Fruit fly (Drosophila melanogaster) whole organism, embryonic: ENCODE results near the gene CG5050.

Experiments
- Antp ChIP-seq: fragments of 200-800 bp; sonication (Bioruptor generic); optimal IDR thresholded peaks from 3 replicates; lab custom pipeline; 2016; ENCODE audit warnings: missing biosample characterization, missing genetic modification characterization
- Asciz ChIP-seq: fragments of 200-800 bp; sonication (Bioruptor generic); optimal IDR thresholded peaks from 2 replicates; lab custom pipeline; 2017; ENCODE audit warnings: missing biosample characterization, mild to moderate bottlenecking, missing genetic modification characterization, missing genetic modification reagents
- Bgb ChIP-seq: fragments of 200-800 bp; sonication (Bioruptor generic); IDR thresholded peaks from 2 replicates; pipeline ENCODE4 v1.3.6; 2022; ENCODE audit warnings: missing biosample characterization, missing genetic modification characterization; ENCODE audit not compliant: partially characterized antibody
- C15 ChIP-seq: fragments of 200-800 bp; sonication (Bioruptor generic); IDR thresholded peaks from 3 replicates; pipeline ENCODE4 v1.3.6; 2022; ENCODE audit warnings: missing biosample characterization, missing genetic modification characterization
- CG10274 ChIP-seq: fragments of 200-800 bp; sonication (Bioruptor generic); optimal IDR thresholded peaks from 3 replicates; lab custom pipeline; 2017; ENCODE audit warnings: missing biosample characterization, mild to moderate bottlenecking, missing genetic modification characterization
- CG11696 ChIP-seq: fragments of 200-800 bp; sonication (Bioruptor generic); IDR thresholded peaks from 2 replicates; pipeline ENCODE4 v1.3.6; 2022; ENCODE audit warnings: missing biosample characterization, missing genetic modification characterization
- CG13287 ChIP-seq: fragments of 200-800 bp; sonication (Bioruptor generic); IDR thresholded peaks from 2 replicates; pipeline ENCODE4 v1.3.6; 2022; ENCODE audit warnings: missing biosample characterization, missing genetic modification characterization; ENCODE audit not compliant: partially characterized antibody
- CG13296 ChIP-seq: fragments of 200-800 bp; sonication (Bioruptor generic); optimal IDR thresholded peaks from 3 replicates; lab custom pipeline; 2018; ENCODE audit warnings: missing biosample characterization, mild to moderate bottlenecking, missing genetic modification characterization
- CG13624 ChIP-seq: fragments of 200-800 bp; sonication (Bioruptor generic); optimal IDR thresholded peaks from 2 replicates; lab custom pipeline; 2016; ENCODE audit warnings: missing biosample characterization, missing genetic modification characterization
- CG13775 ChIP-seq: fragments of 200-800 bp; sonication (Bioruptor generic); optimal IDR thresholded peaks from 3 replicates; lab custom pipeline; 2017; ENCODE audit warnings: missing biosample characterization, mild to moderate bottlenecking, missing genetic modification characterization
- CG15011 ChIP-seq: fragments of 200-800 bp; sonication (Bioruptor generic); optimal IDR thresholded peaks from 3 replicates; lab custom pipeline; 2018; ENCODE audit warnings: missing biosample characterization, mild to moderate bottlenecking, missing genetic modification characterization
- CG15514 ChIP-seq: fragments of 200-800 bp; sonication (Bioruptor generic); optimal IDR thresholded peaks from 3 replicates; lab custom pipeline; 2017; ENCODE audit warnings: missing biosample characterization, missing genetic modification characterization, mild to moderate bottlenecking, moderate library complexity, missing genetic modification reagents
- CG15601 ChIP-seq: fragments of 200-800 bp; sonication (Bioruptor generic); optimal IDR thresholded peaks from 3 replicates; lab custom pipeline; 2019; ENCODE audit warnings: missing biosample characterization, mild to moderate bottlenecking, missing genetic modification characterization, moderate library complexity
- CG16863 ChIP-seq: fragments of 200-800 bp; sonication (Bioruptor generic); optimal IDR thresholded peaks from 3 replicates; lab custom pipeline; 2016; ENCODE audit warnings: missing biosample characterization, missing genetic modification characterization
- CG3065 ChIP-seq: fragments of 200-800 bp; sonication (Bioruptor generic); optimal IDR thresholded peaks from 2 replicates; lab custom pipeline; 2016; ENCODE audit warnings: missing biosample characterization, missing genetic modification characterization
- CG32767 ChIP-seq: fragments of 200-800 bp; sonication (Bioruptor generic); IDR thresholded peaks from 2 replicates; pipeline ENCODE4 v1.3.6; 2022; ENCODE audit warnings: missing biosample characterization, missing genetic modification characterization
- CG3281 ChIP-seq: fragments of 200-800 bp; sonication (Bioruptor generic); optimal IDR thresholded peaks from 3 replicates; lab custom pipeline; 2017; ENCODE audit warnings: missing biosample characterization, mild to moderate bottlenecking, missing genetic modification characterization
- CG4424 ChIP-seq: fragments of 200-800 bp; sonication (Bioruptor generic); optimal IDR thresholded peaks from 3 replicates; lab custom pipeline; 2016; ENCODE audit warnings: missing biosample characterization, missing genetic modification characterization
- CG4854 ChIP-seq: fragments of 200-800 bp; sonication (Bioruptor generic); optimal IDR thresholded peaks from 2 replicates; lab custom pipeline; 2016; ENCODE audit warnings: missing biosample characterization, missing genetic modification characterization, inconsistent platforms
- CG5180 ChIP-seq: fragments of 200-800 bp; sonication (Bioruptor generic); optimal IDR thresholded peaks from 3 replicates; lab custom pipeline; 2017; ENCODE audit warnings: missing biosample characterization, missing genetic modification characterization, mild to moderate bottlenecking, moderate library complexity, missing genetic modification reagents
- CG5245 ChIP-seq: fragments of 200-800 bp; sonication (Bioruptor generic); optimal IDR thresholded peaks from 3 replicates; lab custom pipeline; 2016; ENCODE audit warnings: missing biosample characterization, missing genetic modification characterization
- CG5953 ChIP-seq: fragments of 200-800 bp; sonication (Bioruptor generic); IDR thresholded peaks from 2 replicates; pipeline ENCODE4 v1.3.6; 2022; ENCODE audit warnings: missing biosample characterization, missing genetic modification characterization
- CG7357 ChIP-seq: fragments of 200-800 bp; sonication (Bioruptor generic); IDR thresholded peaks from 3 replicates; pipeline ENCODE4 v1.3.6; 2022; ENCODE audit warnings: missing biosample characterization, missing genetic modification characterization
- CG9215 ChIP-seq: fragments of 200-800 bp; sonication (Bioruptor generic); IDR thresholded peaks from 2 replicates; pipeline ENCODE4 v1.3.6; 2022; ENCODE audit warnings: missing biosample characterization, missing genetic modification characterization
- D19B ChIP-seq: fragments of 200-800 bp; sonication (Bioruptor generic); optimal IDR thresholded peaks from 2 replicates; lab custom pipeline; 2017; ENCODE audit warnings: missing biosample characterization, mild to moderate bottlenecking, missing genetic modification characterization
- Deaf1 ChIP-seq: fragments of 200-800 bp; optimal IDR thresholded peaks from 3 replicates; lab custom pipeline; 2019; ENCODE audit warnings: missing biosample characterization, mild to moderate bottlenecking, missing genetic modification characterization, moderate library complexity
- Dip3 ChIP-seq: fragments of 200-800 bp; sonication (Bioruptor generic); optimal IDR thresholded peaks from 3 replicates; lab custom pipeline; 2016; ENCODE audit warnings: missing biosample characterization, missing genetic modification characterization
- Elba2 ChIP-seq: fragments of 200-800 bp; sonication (Bioruptor generic); optimal IDR thresholded peaks from 3 replicates; lab custom pipeline; 2016; ENCODE audit warnings: missing biosample characterization, missing genetic modification characterization
- GATAe ChIP-seq: fragments of 200-800 bp; sonication (Bioruptor generic); conservative IDR thresholded peaks from 2 replicates; pipeline ENCODE4 v1.3.6; 2022; ENCODE audit warnings: missing biosample characterization, missing genetic modification characterization
- Gsc ChIP-seq: fragments of 200-800 bp; sonication (Bioruptor generic); IDR thresholded peaks from 2 replicates; pipeline ENCODE4 v1.3.6; 2022; ENCODE audit warnings: missing biosample characterization, missing genetic modification characterization
- H15 ChIP-seq: fragments of 200-800 bp; sonication (Bioruptor generic); IDR thresholded peaks from 3 replicates; pipeline ENCODE4 v1.3.6; 2022; ENCODE audit warnings: missing biosample characterization, missing genetic modification characterization
- Hmx ChIP-seq: fragments of 200-800 bp; sonication (Bioruptor generic); optimal IDR thresholded peaks from 2 replicates; lab custom pipeline; 2016; ENCODE audit warnings: missing biosample characterization, missing genetic modification characterization
- Rx ChIP-seq: fragments of 200-800 bp; sonication (Bioruptor generic); IDR thresholded peaks from 2 replicates; pipeline ENCODE4 v1.3.6; 2022; ENCODE audit warnings: missing biosample characterization, missing genetic modification characterization
- TFAM ChIP-seq: fragments of 200-800 bp; sonication (Bioruptor generic); optimal IDR thresholded peaks from 2 replicates; lab custom pipeline; 2017; ENCODE audit warnings: missing biosample characterization, missing genetic modification characterization, inconsistent platforms
- Trl ChIP-seq, 3 experiments: fragments of >200 bp in 2 of 3; fragments of 200-800 bp in 1 of 3; sonication (Bioruptor generic) in 1 of 3; optimal IDR thresholded peaks; 2 replicates in 1 of 3; 3 replicates in 2 of 3; lab custom pipeline; 2016 to 2017; ENCODE audit warnings: missing biosample characterization in 1 of 3, missing genetic modification characterization in 1 of 3
- Usf ChIP-seq: fragments of 200-800 bp; sonication (Bioruptor generic); optimal IDR thresholded peaks from 2 replicates; lab custom pipeline; 2017; ENCODE audit warnings: missing genotype, missing biosample characterization, missing genetic modification characterization
- Vsx1 ChIP-seq: fragments of 200-800 bp; sonication (Bioruptor generic); optimal IDR thresholded peaks from 2 replicates; lab custom pipeline; 2017; ENCODE audit warnings: missing biosample characterization, mild to moderate bottlenecking, missing genetic modification characterization, missing genetic modification reagents
- ac ChIP-seq: fragments of 200-800 bp; sonication (Bioruptor generic); optimal IDR thresholded peaks from 3 replicates; lab custom pipeline; 2017; ENCODE audit warnings: missing biosample characterization, mild to moderate bottlenecking, missing genetic modification characterization
- amos ChIP-seq: fragments of 200-800 bp; sonication (Bioruptor generic); IDR thresholded peaks from 2 replicates; pipeline ENCODE4 v1.3.6; 2022; ENCODE audit warnings: missing biosample characterization, missing genetic modification characterization; ENCODE audit not compliant: partially characterized antibody
- ap ChIP-seq: fragments of 200-800 bp; sonication (Bioruptor generic); IDR thresholded peaks from 2 replicates; pipeline ENCODE4 v1.3.6; 2022; ENCODE audit warnings: missing biosample characterization, missing genetic modification characterization
- cwo ChIP-seq: fragments of 200-800 bp; sonication (Bioruptor generic); optimal IDR thresholded peaks from 3 replicates; lab custom pipeline; 2017; ENCODE audit warnings: missing biosample characterization, missing genetic modification characterization, mild to moderate bottlenecking, moderate library complexity, missing genetic modification reagents
- fru ChIP-seq: fragments of >200 bp; optimal IDR thresholded peaks from 2 replicates; lab custom pipeline; 2017
- ham ChIP-seq: fragments of 200-800 bp; sonication (Bioruptor generic); IDR thresholded peaks from 2 replicates; pipeline ENCODE4 v1.3.6; 2022; ENCODE audit warnings: missing biosample characterization, missing genetic modification characterization
- lbe ChIP-seq: fragments of 200-800 bp; sonication (Bioruptor generic); optimal IDR thresholded peaks from 2 replicates; lab custom pipeline; 2016; ENCODE audit warnings: missing biosample characterization, mild to moderate bottlenecking, missing genetic modification characterization
- lilli ChIP-seq: fragments of 200-800 bp; sonication (Bioruptor generic); optimal IDR thresholded peaks from 3 replicates; lab custom pipeline; 2016; ENCODE audit warnings: missing biosample characterization, missing genetic modification characterization
- lmd ChIP-seq: fragments of 200-800 bp; sonication (Bioruptor generic); IDR thresholded peaks from 2 replicates; pipeline ENCODE4 v1.3.6; 2022; ENCODE audit warnings: missing biosample characterization, missing genetic modification characterization
- run ChIP-seq: fragments of 200-800 bp; sonication (Bioruptor generic); optimal IDR thresholded peaks from 3 replicates; lab custom pipeline; 2018; ENCODE audit warnings: missing biosample characterization, mild to moderate bottlenecking, missing genetic modification characterization
- ssp ChIP-seq: fragments of 200-800 bp; sonication (Bioruptor generic); IDR thresholded peaks from 2 replicates; pipeline ENCODE4 v1.3.6; 2022; ENCODE audit warnings: missing biosample characterization, missing genetic modification characterization
- tgo ChIP-seq: fragments of 200-800 bp; sonication (Bioruptor generic); IDR thresholded peaks from 3 replicates; pipeline ENCODE4 v1.3.6; 2022; ENCODE audit warnings: missing biosample characterization, missing genetic modification characterization
- trem ChIP-seq: fragments of 200-800 bp; optimal IDR thresholded peaks from 3 replicates; lab custom pipeline; 2019; ENCODE audit warnings: missing biosample characterization, mild to moderate bottlenecking, missing genetic modification characterization, moderate library complexity
- vvl ChIP-seq: fragments of 200-800 bp; sonication (Bioruptor generic); IDR thresholded peaks from 2 replicates; pipeline ENCODE4 v1.3.6; 2022; ENCODE audit warnings: missing biosample characterization, missing genetic modification characterization

The CG5050 gene

DNA sequence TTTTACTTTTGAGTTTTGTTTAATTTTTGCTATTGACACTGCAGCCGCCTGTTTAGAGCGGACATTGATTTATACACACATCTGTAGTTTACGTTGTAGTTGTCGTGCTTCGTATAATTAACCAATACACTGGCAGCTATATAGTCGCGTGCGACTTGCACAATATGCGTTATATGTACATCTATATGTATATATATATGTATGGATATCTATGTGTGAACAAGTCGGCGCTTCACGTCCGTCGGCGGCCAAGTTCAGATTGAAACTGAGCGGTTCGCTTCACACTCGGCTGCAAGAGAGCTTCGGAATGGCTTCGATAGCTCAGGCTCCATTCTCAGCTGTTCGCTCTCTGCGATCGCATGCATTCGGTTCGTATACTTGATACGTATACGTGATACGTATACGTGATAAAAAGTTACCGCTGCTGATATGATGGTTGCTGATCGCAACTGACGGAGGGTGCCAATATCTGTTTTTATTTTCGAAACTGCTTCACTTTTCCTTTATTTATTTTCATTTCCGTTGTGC is 24.7 kb upstream of the CG5050 start (continued):
- no peak for TF ChIP-seq trem (tag; lab: Kevin White, UChicago)
- no peak for TF ChIP-seq CG5953 (GFP tag; lab: Robert Waterston, UW)
- TF ChIP-seq lbe (GFP tag; lab: Kevin White, UChicago), result peak; percentile 42
- TF ChIP-seq lilli, result no peak
- no peak for TF ChIP-seq CG10274 (GFP tag; lab: Kevin White, UChicago)
- TF ChIP-seq CG3065, result no peak
- TF ChIP-seq CG9215 (GFP tag; lab: Robert Waterston, UW), result no peak
- TF ChIP-seq CG7357 (GFP tag; lab: Robert Waterston, UW), result no peak
- peak; percentile 37 for TF ChIP-seq Vsx1 (GFP tag; lab: Kevin White, UChicago)
- no peak for TF ChIP-seq CG13775 (GFP tag; lab: Kevin White, UChicago)
- no peak for TF ChIP-seq Hmx (GFP tag; lab: Kevin White, UChicago)
- no peak; the same call in 2 of the 3 replicates for TF ChIP-seq H15
- TF ChIP-seq GATAe (GFP tag; lab: Robert Waterston, UW), result no peak
- no peak for TF ChIP-seq CG4854 (GFP tag; lab: Kevin White, UChicago)
- TF ChIP-seq cwo, result peak; percentile 73
- no peak for TF ChIP-seq D19B (GFP tag; lab: Kevin White, UChicago)
- no peak for TF ChIP-seq CG15601 (tag; lab: Kevin White, UChicago)
- TF ChIP-seq lmd (GFP tag; lab: Robert Waterston, UW), result no peak
- peak; percentile 44; the same call in 1 of the 2 replicates for TF ChIP-seq CG13287 (GFP tag; lab: Robert Waterston, UW)
- no peak for TF ChIP-seq Rx (GFP tag; lab: Robert Waterston, UW)
- no peak for TF ChIP-seq amos (GFP tag; lab: Robert Waterston, UW)
- no peak for TF ChIP-seq Asciz (GFP tag; lab: Kevin White, UChicago)
- peak; percentile 75 for TF ChIP-seq vvl (GFP tag; lab: Robert Waterston, UW)
- no peak for TF ChIP-seq Antp (GFP tag; lab: Kevin White, UChicago)
- no peak for TF ChIP-seq Elba2
- no peak for TF ChIP-seq fru (lab: Kevin White, UChicago)
- no peak for TF ChIP-seq TFAM (GFP tag; lab: Kevin White, UChicago)
- TF ChIP-seq C15, result no peak
- no peak for TF ChIP-seq CG3281 (GFP tag; lab: Kevin White, UChicago)
- no peak for TF ChIP-seq CG13624 (GFP tag; lab: Kevin White, UChicago)
- no peak for TF ChIP-seq run (tag; lab: Kevin White, UChicago)
- no peak for TF ChIP-seq CG16863 (GFP tag; lab: Kevin White, UChicago)
- peak; percentile 45 for TF ChIP-seq CG13296
- TF ChIP-seq Gsc, result no peak
- TF ChIP-seq Usf (GFP tag; lab: Kevin White, UChicago), result no peak
- no peak for TF ChIP-seq CG15011
- no peak for TF ChIP-seq CG15514 (GFP tag; lab: Kevin White, UChicago)
- TF ChIP-seq CG32767 (GFP tag; lab: Robert Waterston, UW), result peak; percentile 49; the same call in 1 of the 2 replicates
- no peak for TF ChIP-seq CG11696 (GFP tag; lab: Robert Waterston, UW)
- TF ChIP-seq ssp (GFP tag; lab: Robert Waterston, UW), result no peak
- no peak for TF ChIP-seq CG4424
- TF ChIP-seq Dip3 (GFP tag; lab: Kevin White, UChicago), result no peak
- peak; percentile 52 to 66 for TF ChIP-seq Trl (optimal IDR thresholded peaks at IDR 0.05; lab: Kevin White, UChicago)
- TF ChIP-seq Trl (GFP tag; optimal IDR thresholded peaks at IDR 0.05; lab: Kevin White, UChicago), result no peak
- TF ChIP-seq tgo (GFP tag; lab: Robert Waterston, UW), result 0 out of 3 replicates have a peak, but pooled peaks have one; percentile 24
- TF ChIP-seq Deaf1 (tag; lab: Kevin White, UChicago), result peak; percentile 95
- TF ChIP-seq ap, result no peak
- TF ChIP-seq ac (GFP tag; lab: Kevin White, UChicago), result no peak
- TF ChIP-seq ham (GFP tag; lab: Robert Waterston, UW), result no peak
- no peak; the same call in 1 of the 2 replicates for TF ChIP-seq Bgb
- peak; percentile 40 for TF ChIP-seq CG5180 (GFP tag; lab: Kevin White, UChicago)
- no peak for TF ChIP-seq CG5245 (GFP tag; lab: Kevin White, UChicago)
